Worm (Caenorhabditis elegans) whole organism, L2 larva: ENCODE measurements around the gene F21D9.8.

Experiments
- elt-3 ChIP-seq: sonication (generic microtip); optimal IDR thresholded peaks from 2 replicates; lab custom pipeline; 2017; ENCODE audit warnings: missing biosample characterization, missing genetic modification characterization
- lsy-2 ChIP-seq, 2 experiments: fragments of 150-350 bp in 1 of 2; sonication (generic microtip) in 1 of 2; optimal IDR thresholded peaks; 2 replicates each; lab custom pipeline; 2014 to 2017; ENCODE audit warnings: missing biosample characterization in 2 of 2, missing genetic modification characterization in 2 of 2
- nhr-11 ChIP-seq: fragments of 150-350 bp; optimal IDR thresholded peaks from 2 replicates; lab custom pipeline; 2014; ENCODE audit warnings: missing biosample characterization, missing genetic modification characterization
- skn-1 ChIP-seq: sonication (generic microtip); optimal IDR thresholded peaks from 2 replicates; lab custom pipeline; 2017; ENCODE audit warnings: missing biosample characterization, missing genetic modification characterization
- sma-3 ChIP-seq: sonication (generic microtip); optimal IDR thresholded peaks from 2 replicates; lab custom pipeline; 2016; ENCODE audit warnings: missing genetic modification reagents, missing genetic modification characterization, missing compliant biosample characterization
- snpc-4 ChIP-seq: fragments of 150-350 bp; optimal IDR thresholded peaks from 2 replicates; lab custom pipeline; 2014; ENCODE audit warnings: missing biosample characterization, missing genetic modification characterization
- unc-39 ChIP-seq: fragments of 150-350 bp; optimal IDR thresholded peaks from 2 replicates; lab custom pipeline; 2014; ENCODE audit warnings: missing biosample characterization, missing genetic modification characterization

ce11 chrV:19322387-19322786 lies 42.6 kb upstream of the F21D9.8 start, which contains the start of gene C43D7.4:
- TF ChIP-seq elt-3 = no peak
- TF ChIP-seq lsy-2 (tag; optimal IDR thresholded peaks at IDR 0.05; lab: Kevin White, UChicago) = no peak
- TF ChIP-seq skn-1 (tag; lab: Kevin White, UChicago) = no peak
- no peak for TF ChIP-seq nhr-11 (tag; lab: Kevin White, UChicago)
- TF ChIP-seq unc-39 (tag; lab: Kevin White, UChicago) = no peak
- TF ChIP-seq snpc-4 (tag; lab: Kevin White, UChicago) = no peak
- no peak for TF ChIP-seq sma-3 (GFP tag; lab: Kevin White, UChicago)
